Fruit fly (Drosophila melanogaster) whole organism: ENCODE results near the gene CG31251.

Experiments used
- Dll ChIP-seq: fragments of >200 bp; optimal IDR thresholded peaks from 2 replicates; lab custom pipeline; 2017
- pan ChIP-seq: fragments of >200 bp; optimal IDR thresholded peaks from 2 replicates; lab custom pipeline; 2017

dm6 chr3R:17699891-17700487, 15.3 kb upstream of the CG31251 start:
- TF ChIP-seq pan (lab: Kevin White, UChicago): no peak
- TF ChIP-seq Dll (lab: Kevin White, UChicago): no peak
